Fruit fly (Drosophila melanogaster) whole organism, embryonic: Measurements from ENCODE around the gene CG17666.

ENCODE experiments used
- Bdp1 ChIP-seq: fragments of 200-800 bp; sonication (Bioruptor generic); optimal IDR thresholded peaks from 3 replicates; lab custom pipeline; 2016; ENCODE audit warnings: missing biosample characterization, missing genetic modification characterization
- Bgb ChIP-seq: fragments of 200-800 bp; sonication (Bioruptor generic); IDR thresholded peaks from 2 replicates; pipeline ENCODE4 v1.3.6; 2022; ENCODE audit warnings: missing biosample characterization, missing genetic modification characterization; ENCODE audit not compliant: partially characterized antibody
- CG10267 ChIP-seq: fragments of 200-800 bp; sonication (Bioruptor generic); optimal IDR thresholded peaks from 2 replicates; lab custom pipeline; 2018; ENCODE audit warnings: missing biosample characterization, mild to moderate bottlenecking, missing genetic modification characterization, moderate library complexity
- CG10321 ChIP-seq: fragments of 200-800 bp; sonication (Bioruptor generic); IDR thresholded peaks from 2 replicates; pipeline ENCODE4 v1.3.6; 2022; ENCODE audit warnings: missing biosample characterization, missing genetic modification characterization
- CG10431 ChIP-seq: fragments of 200-800 bp; sonication (Bioruptor generic); optimal IDR thresholded peaks from 3 replicates; lab custom pipeline; 2018; ENCODE audit warnings: missing biosample characterization, mild to moderate bottlenecking, missing genetic modification characterization
- CG13775 ChIP-seq: fragments of 200-800 bp; sonication (Bioruptor generic); optimal IDR thresholded peaks from 3 replicates; lab custom pipeline; 2017; ENCODE audit warnings: missing biosample characterization, mild to moderate bottlenecking, missing genetic modification characterization
- CG14441 ChIP-seq: fragments of 200-800 bp; sonication (Bioruptor generic); IDR thresholded peaks from 2 replicates; pipeline ENCODE4 v1.3.6; 2022; ENCODE audit warnings: missing biosample characterization, missing genetic modification characterization
- CG14710 ChIP-seq: fragments of 200-800 bp; sonication (Bioruptor generic); optimal IDR thresholded peaks from 3 replicates; lab custom pipeline; 2019; ENCODE audit warnings: missing biosample characterization, mild to moderate bottlenecking, missing genetic modification characterization, moderate library complexity
- CG2116 ChIP-seq: fragments of 200-800 bp; sonication (Bioruptor generic); optimal IDR thresholded peaks from 3 replicates; lab custom pipeline; 2018; ENCODE audit warnings: missing biosample characterization, mild to moderate bottlenecking, missing genetic modification characterization
- CG2129 ChIP-seq: fragments of 200-800 bp; sonication (Bioruptor generic); IDR thresholded peaks from 2 replicates; pipeline ENCODE4 v1.3.6; 2022; ENCODE audit warnings: missing biosample characterization, missing genetic modification characterization; ENCODE audit not compliant: partially characterized antibody
- CG2202 ChIP-seq: fragments of 200-800 bp; sonication (Bioruptor generic); optimal IDR thresholded peaks from 2 replicates; lab custom pipeline; 2018; ENCODE audit warnings: missing biosample characterization, mild to moderate bottlenecking, missing genetic modification characterization
- CG32532 ChIP-seq: fragments of 200-800 bp; sonication (Bioruptor generic); IDR thresholded peaks from 2 replicates; pipeline ENCODE4 v1.3.6; 2022; ENCODE audit warnings: missing biosample characterization, missing genetic modification characterization
- CG32772 ChIP-seq: fragments of 200-800 bp; sonication (Bioruptor generic); IDR thresholded peaks from 2 replicates; pipeline ENCODE4 v1.3.6; 2022; ENCODE audit warnings: missing biosample characterization, missing genetic modification characterization
- CG34224 ChIP-seq: fragments of 200-800 bp; sonication (Bioruptor generic); IDR thresholded peaks from 3 replicates; pipeline ENCODE4 v1.3.6; 2022; ENCODE audit warnings: missing biosample characterization, missing genetic modification characterization; ENCODE audit not compliant: partially characterized antibody
- CG7987 ChIP-seq: fragments of 200-800 bp; sonication (Bioruptor generic); optimal IDR thresholded peaks from 2 replicates; lab custom pipeline; 2018; ENCODE audit warnings: missing biosample characterization, mild to moderate bottlenecking, missing genetic modification characterization, moderate library complexity
- CG8290 ChIP-seq, 3 experiments: fragments of 200-800 bp; sonication (Bioruptor generic); optimal IDR thresholded peaks; 2 replicates each; lab custom pipeline; 2016 to 2019; ENCODE audit warnings: missing biosample characterization in 3 of 3, missing genetic modification characterization in 3 of 3, mild to moderate bottlenecking in 2 of 3, moderate library complexity in 1 of 3
- CG8388 ChIP-seq: fragments of 200-800 bp; sonication (Bioruptor generic); optimal IDR thresholded peaks from 2 replicates; lab custom pipeline; 2019; ENCODE audit warnings: missing biosample characterization, mild to moderate bottlenecking, missing genetic modification characterization, moderate library complexity
- CG8944 ChIP-seq: fragments of 200-800 bp; sonication (Bioruptor generic); optimal IDR thresholded peaks from 3 replicates; lab custom pipeline; 2016; ENCODE audit warnings: missing biosample characterization, missing genetic modification characterization
- CG9797 ChIP-seq: fragments of 200-800 bp; sonication (Bioruptor generic); optimal IDR thresholded peaks from 3 replicates; lab custom pipeline; 2018; ENCODE audit warnings: missing biosample characterization, mild to moderate bottlenecking, missing genetic modification characterization
- CHES-1-like ChIP-seq: fragments of 200-800 bp; sonication (Bioruptor generic); optimal IDR thresholded peaks from 2 replicates; lab custom pipeline; 2016; ENCODE audit warnings: missing biosample characterization, missing genetic modification characterization
- CkIIα-i1 ChIP-seq: fragments of 200-800 bp; sonication (Bioruptor generic); IDR thresholded peaks from 2 replicates; pipeline ENCODE4 v1.3.6; 2022; ENCODE audit warnings: missing biosample characterization, missing genetic modification characterization
- D19B ChIP-seq: fragments of 200-800 bp; sonication (Bioruptor generic); optimal IDR thresholded peaks from 2 replicates; lab custom pipeline; 2017; ENCODE audit warnings: missing biosample characterization, mild to moderate bottlenecking, missing genetic modification characterization
- Dfd ChIP-seq, 2 experiments: fragments of >200 bp; optimal IDR thresholded peaks; 2 replicates each; lab custom pipeline; 2017; ENCODE audit warnings: missing biosample characterization in 2 of 2, missing genetic modification characterization in 2 of 2
- Drgx ChIP-seq: fragments of 200-800 bp; sonication (Bioruptor generic); IDR thresholded peaks from 2 replicates; pipeline ENCODE4 v1.3.6; 2022; ENCODE audit warnings: missing biosample characterization, missing genetic modification characterization
- Ets65A ChIP-seq: fragments of 200-800 bp; sonication (Bioruptor generic); peaks from one replicate; lab custom pipeline; 2016; ENCODE audit warnings: missing biosample characterization, missing genetic modification characterization
- Ets97D ChIP-seq: fragments of 200-800 bp; sonication (Bioruptor generic); optimal IDR thresholded peaks from 3 replicates; lab custom pipeline; 2016; ENCODE audit warnings: missing biosample characterization, missing genetic modification characterization
- H2.0 ChIP-seq: fragments of 200-800 bp; sonication (Bioruptor generic); IDR thresholded peaks from 2 replicates; pipeline ENCODE4 v1.3.6; 2022; ENCODE audit warnings: missing biosample characterization, missing genetic modification characterization
- Hmr ChIP-seq: fragments of 200-800 bp; sonication (Bioruptor generic); optimal IDR thresholded peaks from 3 replicates; lab custom pipeline; 2017; ENCODE audit warnings: mild to moderate bottlenecking, missing biosample characterization, missing genetic modification reagents, missing genetic modification characterization
- Hmx ChIP-seq: fragments of 200-800 bp; sonication (Bioruptor generic); optimal IDR thresholded peaks from 2 replicates; lab custom pipeline; 2016; ENCODE audit warnings: missing biosample characterization, missing genetic modification characterization
- MTF-1 ChIP-seq: fragments of 200-800 bp; sonication (Bioruptor generic); optimal IDR thresholded peaks from 2 replicates; lab custom pipeline; 2018; ENCODE audit warnings: missing biosample characterization, mild to moderate bottlenecking, missing genetic modification characterization, borderline replicate concordance
- PHDP ChIP-seq: fragments of 200-800 bp; sonication (Bioruptor generic); optimal IDR thresholded peaks from 3 replicates; lab custom pipeline; 2018; ENCODE audit warnings: missing biosample characterization, mild to moderate bottlenecking, missing genetic modification characterization, moderate library complexity
- Pdp1 ChIP-seq, 2 experiments: fragments of 200-800 bp; sonication (Bioruptor generic); optimal IDR thresholded peaks; 3 replicates each; lab custom pipeline; 2016; ENCODE audit warnings: missing biosample characterization in 2 of 2, missing genetic modification characterization in 2 of 2, mild to moderate bottlenecking in 1 of 2, moderate library complexity in 1 of 2
- Ptx1 ChIP-seq: fragments of 200-800 bp; sonication (Bioruptor generic); IDR thresholded peaks from 2 replicates; pipeline ENCODE4 v1.3.6; 2022; ENCODE audit warnings: missing biosample characterization, missing genetic modification characterization
- Spps ChIP-seq: fragments of 200-800 bp; sonication (Bioruptor generic); optimal IDR thresholded peaks from 2 replicates; lab custom pipeline; 2018; ENCODE audit warnings: missing biosample characterization, mild to moderate bottlenecking, missing genetic modification characterization
- Xbp1 ChIP-seq: fragments of 200-800 bp; sonication (Bioruptor generic); optimal IDR thresholded peaks from 3 replicates; lab custom pipeline; 2016; ENCODE audit warnings: missing biosample characterization, mild to moderate bottlenecking, missing genetic modification characterization
- ap ChIP-seq: fragments of 200-800 bp; sonication (Bioruptor generic); IDR thresholded peaks from 2 replicates; pipeline ENCODE4 v1.3.6; 2022; ENCODE audit warnings: missing biosample characterization, missing genetic modification characterization
- ara ChIP-seq: fragments of 200-800 bp; sonication (Bioruptor generic); IDR thresholded peaks from 2 replicates; pipeline ENCODE4 v1.3.6; 2022; ENCODE audit warnings: missing biosample characterization, missing genetic modification characterization
- dm ChIP-seq: fragments of 200-800 bp; sonication (Bioruptor generic); optimal IDR thresholded peaks from 3 replicates; lab custom pipeline; 2016; ENCODE audit warnings: missing biosample characterization, missing genetic modification characterization
- fru ChIP-seq: fragments of >200 bp; optimal IDR thresholded peaks from 2 replicates; lab custom pipeline; 2017
- grau ChIP-seq: fragments of 200-800 bp; optimal IDR thresholded peaks from 3 replicates; lab custom pipeline; 2019; ENCODE audit warnings: missing biosample characterization, mild to moderate bottlenecking, missing genetic modification characterization, moderate library complexity
- hb ChIP-seq: fragments of 200-800 bp; sonication (Bioruptor generic); IDR thresholded peaks from 3 replicates; pipeline ENCODE4 v1.3.6; 2022; ENCODE audit warnings: missing biosample characterization, missing genetic modification characterization; ENCODE audit not compliant: partially characterized antibody
- jigr1 ChIP-seq: fragments of 200-800 bp; sonication (Bioruptor generic); IDR thresholded peaks from 3 replicates; pipeline ENCODE4 v1.3.6; 2022; ENCODE audit warnings: missing biosample characterization, missing genetic modification characterization
- ken ChIP-seq: fragments of 200-800 bp; sonication (Bioruptor generic); IDR thresholded peaks from 3 replicates; pipeline ENCODE4 v1.3.6; 2022; ENCODE audit warnings: missing biosample characterization, missing genetic modification characterization
- lov ChIP-seq, 2 experiments: fragments of 200-800 bp in 1 of 2; fragments of >200 bp in 1 of 2; sonication (Bioruptor generic) in 1 of 2; IDR thresholded peaks in 1 of 2; optimal IDR thresholded peaks in 1 of 2; 2 replicates in 1 of 2; 3 replicates in 1 of 2; pipeline versions ENCODE4 v1.3.6 to Lab custom; 2017 to 2022; ENCODE audit warnings: missing biosample characterization in 1 of 2, missing genetic modification characterization in 1 of 2
- psq ChIP-seq: fragments of 200-800 bp; sonication (Bioruptor generic); optimal IDR thresholded peaks from 2 replicates; lab custom pipeline; 2017; ENCODE audit warnings: missing biosample characterization, missing genetic modification characterization
- sisA ChIP-seq: fragments of 200-800 bp; sonication (Bioruptor generic); IDR thresholded peaks from 2 replicates; pipeline ENCODE4 v1.3.6; 2022; ENCODE audit warnings: missing biosample characterization, missing genetic modification characterization
- slbo ChIP-seq: fragments of 200-800 bp; sonication (Bioruptor generic); IDR thresholded peaks from 2 replicates; pipeline ENCODE4 v1.3.6; 2022; ENCODE audit warnings: missing biosample characterization, missing genetic modification characterization
- stwl ChIP-seq: fragments of 200-800 bp; sonication (Bioruptor generic); optimal IDR thresholded peaks from 3 replicates; lab custom pipeline; 2018; ENCODE audit warnings: missing biosample characterization, mild to moderate bottlenecking, missing genetic modification characterization, moderate library complexity
- unc-4 ChIP-seq: fragments of 200-800 bp; sonication (Bioruptor generic); IDR thresholded peaks from 2 replicates; pipeline ENCODE4 v1.3.6; 2022; ENCODE audit warnings: missing biosample characterization, missing genetic modification characterization; ENCODE audit not compliant: partially characterized antibody
- zfh2 ChIP-seq: fragments of 200-800 bp; sonication (Bioruptor generic); optimal IDR thresholded peaks from 2 replicates; lab custom pipeline; 2016; ENCODE audit warnings: missing biosample characterization, missing genetic modification characterization

The CG17666 gene

dm6 chr3L:12813907-12814306 is 32.8 kb downstream of the CG17666 start, which contains the start of the genes Sf3a2 and CG42588 (continued):
- TF ChIP-seq Drgx (GFP tag; lab: Robert Waterston, UW) (no peak), CG32772 (GFP tag; lab: Robert Waterston, UW) (peak; percentile 75), dm (GFP tag; lab: Kevin White, UChicago) (peak; percentile 13), sisA (GFP tag; lab: Robert Waterston, UW) (peak; percentile 63), Spps (tag; lab: Kevin White, UChicago) (peak; percentile 26), Ptx1 (peak; percentile 85), ken (GFP tag; lab: Robert Waterston, UW) (peak; percentile 63; the same call in 1 of the 3 replicates), CG8290 (GFP tag; optimal IDR thresholded peaks at IDR 0.05; lab: Kevin White, UChicago) (peak; percentile 63), CG8290 (tag; optimal IDR thresholded peaks at IDR 0.05; lab: Kevin White, UChicago) (no peak), ara (peak; percentile 63), CG10431 (GFP tag; lab: Kevin White, UChicago) (no peak), lov (optimal IDR thresholded peaks at IDR 0.05; lab: Kevin White, UChicago) (no peak), lov (GFP tag; IDR thresholded peaks at IDR 0.05; lab: Robert Waterston, UW) (0 out of 3 replicates have a peak, but pooled peaks have one; percentile 9), fru (lab: Kevin White, UChicago) (no peak), zfh2 (GFP tag; lab: Kevin White, UChicago) (peak; percentile 26), D19B (GFP tag; lab: Kevin White, UChicago) (no peak), CG13775 (GFP tag; lab: Kevin White, UChicago) (peak; percentile 74), Bgb (GFP tag; lab: Robert Waterston, UW) (peak; percentile 77), Hmx (GFP tag; lab: Kevin White, UChicago) (no peak), CG34224 (peak; percentile 74), H2.0 (GFP tag; lab: Robert Waterston, UW) (peak; percentile 64), Ets97D (peak; percentile 57), CG2116 (GFP tag; lab: Kevin White, UChicago) (peak; percentile 83), grau (peak; percentile 76), Bdp1 (GFP tag; lab: Kevin White, UChicago) (peak; percentile 47), CHES-1-like (GFP tag; lab: Kevin White, UChicago) (no peak), unc-4 (peak; percentile 83), jigr1 (peak; percentile 55; the same call in 1 of the 3 replicates), CG8944 (GFP tag; lab: Kevin White, UChicago) (peak; percentile 18), CG2129 (GFP tag; lab: Robert Waterston, UW) (peak; percentile 50), stwl (peak; percentile 61), Pdp1 (GFP tag; optimal IDR thresholded peaks at IDR 0.05; lab: Kevin White, UChicago) (peak; percentile 2 to 37), CG7987 (GFP tag; lab: Kevin White, UChicago) (no peak), ap (GFP tag; lab: Robert Waterston, UW) (peak; percentile 30; the same call in 1 of the 2 replicates), CG10321 (GFP tag; lab: Robert Waterston, UW) (no peak), Dfd (GFP tag; optimal IDR thresholded peaks at IDR 0.05; lab: Kevin White, UChicago) (no peak), hb (peak; percentile 64; the same call in 2 of the 3 replicates), slbo (GFP tag; lab: Robert Waterston, UW) (peak; percentile 94), CG32532 (GFP tag; lab: Robert Waterston, UW) (peak; percentile 87), Ets65A (GFP tag; lab: Kevin White, UChicago) (peak; percentile 96), CG14710 (tag; lab: Kevin White, UChicago) (peak; percentile 86), CG9797 (GFP tag; lab: Kevin White, UChicago) (peak; percentile 70), MTF-1 (no peak), PHDP (tag; lab: Kevin White, UChicago) (peak; percentile 71), Xbp1 (GFP tag; lab: Kevin White, UChicago) (peak; percentile 81), CG2202 (tag; lab: Kevin White, UChicago) (peak; percentile 2), psq (GFP tag; lab: Kevin White, UChicago) (peak; percentile 58), CkIIα-i1 (GFP tag; lab: Robert Waterston, UW) (no peak), CG10267 (tag; lab: Kevin White, UChicago) (peak; percentile 78), CG8388 (GFP tag; lab: Kevin White, UChicago) (peak; percentile 35), Hmr (GFP tag; lab: Kevin White, UChicago) (no peak), CG14441 (GFP tag; lab: Robert Waterston, UW) (peak; percentile 57)
